Worm (Caenorhabditis elegans): ENCODE data around the gene abts-3.
A peak's percentile ranks its signal among the peaks of the same experiment; 100 is the strongest.

The abts-3 gene

DNA sequence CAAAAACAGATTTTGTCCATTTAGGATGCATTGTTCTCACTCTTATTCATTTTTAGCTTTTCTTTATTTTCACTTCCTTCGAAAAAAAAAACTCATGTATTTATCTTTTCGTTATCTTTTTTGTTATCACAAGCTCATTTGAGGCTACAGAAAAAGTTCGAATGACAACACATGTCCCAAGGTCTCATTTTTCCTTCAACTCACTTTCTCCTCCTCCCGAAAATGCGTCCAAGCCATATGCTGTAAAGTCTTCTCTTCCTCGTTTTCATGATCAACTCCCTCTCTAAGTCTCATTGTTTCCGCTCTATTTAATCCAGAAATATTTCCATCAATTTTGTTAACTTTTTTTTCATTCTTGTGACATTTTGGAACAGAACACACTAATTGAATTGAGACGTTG is 48.6 kb downstream of the abts-3 start:
- no peak for TF ChIP-seq nhr-28 (tag; optimal IDR thresholded peaks at IDR 0.05)
- no peak for TF ChIP-seq ceh-43 (GFP tag; optimal IDR thresholded peaks at IDR 0.05)
- TF ChIP-seq snpc-4 (tag; optimal IDR thresholded peaks at IDR 0.05) = no peak
- no peak for TF ChIP-seq nhr-12 (tag; optimal IDR thresholded peaks at IDR 0.05)
- TF ChIP-seq lsy-2 (tag; optimal IDR thresholded peaks at IDR 0.05) = no peak
- no peak for TF ChIP-seq ceh-83 (GFP tag; optimal IDR thresholded peaks at IDR 0.05)
- TF ChIP-seq ces-1 (GFP tag; optimal IDR thresholded peaks at IDR 0.05) = peak; percentile 16
- TF ChIP-seq nhr-2 (tag; optimal IDR thresholded peaks at IDR 0.05) = no peak
- no peak for TF ChIP-seq ztf-11 (tag; optimal IDR thresholded peaks at IDR 0.05)
- TF ChIP-seq sem-2 (GFP tag; optimal IDR thresholded peaks at IDR 0.05) = no peak
- peak; percentile 62 for TF ChIP-seq hlh-1 (tag; optimal IDR thresholded peaks at IDR 0.05)
- TF ChIP-seq elt-3 (tag; optimal IDR thresholded peaks at IDR 0.05) = no peak
- TF ChIP-seq pha-4 (tag; optimal IDR thresholded peaks at IDR 0.05) = no peak
- no peak for TF ChIP-seq zip-8 (tag; optimal IDR thresholded peaks at IDR 0.05)
- TF ChIP-seq unc-120 (tag; optimal IDR thresholded peaks at IDR 0.05; ENCODE audit: poor library complexity, severe bottlenecking) = peak; percentile 56

DNA sequence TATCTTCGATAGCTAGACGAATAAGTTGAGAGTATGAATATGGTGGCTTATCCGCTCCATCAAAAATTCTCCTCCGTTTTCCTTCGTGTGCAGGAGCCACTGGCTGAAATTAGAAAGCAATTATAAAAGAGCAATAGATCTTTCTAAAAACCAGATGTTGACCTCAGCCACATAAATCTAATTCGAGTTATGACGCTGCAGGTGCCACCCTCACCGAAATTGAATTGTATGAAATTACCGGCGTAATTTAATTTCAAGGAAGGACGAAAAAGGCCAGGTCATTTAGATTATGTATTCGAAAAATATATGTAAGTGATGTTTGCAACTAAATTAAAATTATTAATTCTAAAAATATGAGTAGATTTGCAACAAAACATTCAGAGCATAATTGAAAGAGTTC is 58.1 kb downstream of the abts-3 start:
- TF ChIP-seq ces-1 (GFP tag; optimal IDR thresholded peaks at IDR 0.05) (peak; percentile 95), nhr-28 (tag; optimal IDR thresholded peaks at IDR 0.05) (no peak)

DNA sequence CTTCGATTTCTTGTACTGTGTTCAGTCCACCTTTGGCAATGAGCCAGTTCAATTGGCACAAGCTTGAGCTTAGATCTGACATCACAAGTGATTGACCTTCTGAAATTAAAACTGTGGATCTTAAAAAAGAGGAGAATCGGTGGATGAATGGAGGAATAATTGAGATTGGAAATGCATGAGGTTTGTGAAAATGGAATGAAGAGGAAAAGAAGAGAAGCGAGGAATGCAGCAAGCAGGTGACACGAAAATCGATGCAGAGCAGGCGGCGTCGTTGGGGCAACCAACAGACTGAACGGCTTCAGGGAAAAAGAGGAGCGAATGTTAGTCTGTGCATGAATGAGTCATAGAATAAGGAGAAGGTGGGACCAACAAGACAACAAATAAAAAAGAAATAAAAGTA is 58.6 kb downstream of the abts-3 start, which contains the start of gene fkh-8:
fkh-8 (minus strand) TSS at position 101 of the 400 bp plus-strand sequence.
- TF ChIP-seq ztf-11 (tag; optimal IDR thresholded peaks at IDR 0.05) = no peak

DNA sequence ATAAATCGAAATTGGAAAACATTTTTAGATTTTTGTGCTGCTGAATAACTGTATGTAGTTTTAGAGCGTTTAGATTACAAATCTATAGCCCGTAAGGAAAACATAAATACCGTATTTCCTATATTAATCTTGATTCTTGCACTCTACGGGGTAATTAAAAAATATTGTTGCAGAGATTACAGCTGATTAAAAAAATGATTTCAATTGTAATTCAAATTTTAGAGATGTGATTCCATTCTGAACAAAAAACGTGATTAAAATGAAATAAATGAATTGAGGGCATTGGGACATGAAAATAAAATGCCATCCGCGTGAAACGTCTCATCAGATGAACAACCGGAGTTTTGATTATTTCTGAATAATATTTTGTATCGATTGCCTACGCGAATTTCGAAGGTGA is 59.8 kb downstream of the abts-3 start, which contains the start of gene cpb-2:
cpb-2 (plus strand) TSS at position 301 of the 400 bp plus-strand sequence.
- TF ChIP-seq M03D4.4 (tag; optimal IDR thresholded peaks at IDR 0.05) (no peak), flh-1 (GFP tag; optimal IDR thresholded peaks at IDR 0.05) (no peak), ham-2 (GFP tag; optimal IDR thresholded peaks at IDR 0.05) (no peak), lin-32 (GFP tag; optimal IDR thresholded peaks at IDR 0.05) (no peak), ces-1 (GFP tag; optimal IDR thresholded peaks at IDR 0.05) (no peak), elt-3 (tag; optimal IDR thresholded peaks at IDR 0.05) (no peak), lsy-2 (tag; optimal IDR thresholded peaks at IDR 0.05) (no peak), drap-1 (GFP tag; optimal IDR thresholded peaks at IDR 0.05) (no peak), unc-62 (GFP tag; optimal IDR thresholded peaks at IDR 0.05) (no peak), ceh-39 (tag; optimal IDR thresholded peaks at IDR 0.05) (no peak), unc-39 (tag; optimal IDR thresholded peaks at IDR 0.05) (no peak), lin-13 (tag; optimal IDR thresholded peaks at IDR 0.05) (no peak), ceh-83 (GFP tag; optimal IDR thresholded peaks at IDR 0.05) (no peak), nhr-76 (tag; optimal IDR thresholded peaks at IDR 0.05) (no peak), mab-5 (tag; optimal IDR thresholded peaks at IDR 0.05) (no peak), ztf-11 (tag; optimal IDR thresholded peaks at IDR 0.05) (no peak), nhr-237 (tag; optimal IDR thresholded peaks at IDR 0.05) (no peak), zip-8 (tag; optimal IDR thresholded peaks at IDR 0.05) (no peak), blmp-1 (tag; optimal IDR thresholded peaks at IDR 0.05) (no peak)

DNA sequence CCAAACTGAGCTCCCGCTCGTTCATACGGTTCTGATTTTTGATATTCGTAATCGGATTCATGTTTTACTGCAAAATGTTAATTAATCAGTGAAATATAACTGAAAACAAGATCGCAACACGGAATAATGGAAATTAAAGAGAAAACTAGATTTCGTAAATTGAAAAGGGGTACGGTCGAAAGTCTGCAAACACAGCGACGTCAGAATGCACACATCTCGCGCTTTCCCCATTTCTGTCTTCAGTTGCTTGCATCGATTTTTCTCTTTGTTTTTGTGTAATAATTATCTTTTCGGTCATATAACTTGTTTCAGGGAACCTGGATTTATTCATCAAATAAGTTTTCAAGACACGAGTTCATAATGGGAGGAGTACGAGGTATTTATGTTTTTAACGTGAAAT is 64.2 kb downstream of the abts-3 start, which contains the start of the genes rbmx-2 and C30B5.2:
rbmx-2 (minus strand) TSS at position 74 of the 400 bp plus-strand sequence.
C30B5.2 (plus strand) TSS at position 306 of the 400 bp plus-strand sequence.
- TF ChIP-seq snpc-4 (tag; optimal IDR thresholded peaks at IDR 0.05) (no peak), drap-1 (GFP tag; optimal IDR thresholded peaks at IDR 0.05) (no peak), lsy-2 (tag; optimal IDR thresholded peaks at IDR 0.05) (peak; percentile 90), mep-1 (tag; optimal IDR thresholded peaks at IDR 0.05) (peak; percentile 53), blmp-1 (tag; optimal IDR thresholded peaks at IDR 0.05) (no peak), ces-1 (GFP tag; optimal IDR thresholded peaks at IDR 0.05) (peak; percentile 78), unc-120 (tag; optimal IDR thresholded peaks at IDR 0.05; ENCODE audit: poor library complexity, severe bottlenecking) (peak; percentile 73)

DNA sequence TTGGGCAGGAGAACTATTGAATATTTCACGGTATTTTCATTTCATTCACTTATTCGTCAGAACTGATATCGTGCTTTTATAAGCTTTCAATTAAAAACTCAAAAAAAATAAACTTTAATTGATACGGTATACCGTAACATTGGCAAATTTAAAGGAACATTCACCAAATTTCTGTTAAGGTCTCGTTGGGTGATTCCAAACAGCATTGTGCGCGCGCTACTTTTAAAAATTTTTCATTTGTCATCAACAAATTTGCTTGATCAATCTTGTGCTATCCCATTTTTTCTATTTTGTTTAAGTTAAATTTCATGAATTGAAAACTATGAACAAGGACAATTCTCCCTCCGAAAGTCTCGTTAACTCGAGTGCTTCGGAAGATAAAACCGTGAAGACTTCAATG is 65.8 kb downstream of the abts-3 start, which contains the start of gene szy-4:
szy-4 (plus strand) TSS at position 229 of the 400 bp plus-strand sequence.
- TF ChIP-seq nhr-2 (tag; optimal IDR thresholded peaks at IDR 0.05) = no peak

DNA sequence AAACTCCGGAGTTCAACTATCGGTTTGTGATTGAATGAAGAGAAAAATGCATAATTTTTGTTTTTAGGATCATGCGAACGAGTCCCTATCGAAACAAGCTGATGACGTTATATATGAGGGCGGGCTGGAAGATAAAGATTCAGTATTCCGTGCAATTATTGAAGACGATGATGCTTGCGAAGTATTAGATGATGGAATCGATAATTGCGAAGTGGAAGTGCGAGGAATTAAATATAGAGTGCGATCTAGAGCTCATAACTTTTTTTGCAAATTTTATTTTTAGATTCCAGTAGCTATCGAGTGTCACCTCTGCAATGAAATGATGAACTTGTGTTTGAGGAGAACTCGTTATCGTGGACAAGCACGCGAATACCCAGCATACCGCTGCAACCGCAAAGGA is 66.3 kb downstream of the abts-3 start:
- TF ChIP-seq nhr-237 (tag; optimal IDR thresholded peaks at IDR 0.05) (no peak), blmp-1 (tag; optimal IDR thresholded peaks at IDR 0.05) (no peak), elt-1 (tag; optimal IDR thresholded peaks at IDR 0.05; ENCODE audit: borderline replicate concordance, insufficient read depth) (no peak), hlh-1 (tag; optimal IDR thresholded peaks at IDR 0.05) (no peak)
